Fruit fly (Drosophila melanogaster): ENCODE results near the gene Cyp4ac3.

Cyp4ac3 gene

DNA sequence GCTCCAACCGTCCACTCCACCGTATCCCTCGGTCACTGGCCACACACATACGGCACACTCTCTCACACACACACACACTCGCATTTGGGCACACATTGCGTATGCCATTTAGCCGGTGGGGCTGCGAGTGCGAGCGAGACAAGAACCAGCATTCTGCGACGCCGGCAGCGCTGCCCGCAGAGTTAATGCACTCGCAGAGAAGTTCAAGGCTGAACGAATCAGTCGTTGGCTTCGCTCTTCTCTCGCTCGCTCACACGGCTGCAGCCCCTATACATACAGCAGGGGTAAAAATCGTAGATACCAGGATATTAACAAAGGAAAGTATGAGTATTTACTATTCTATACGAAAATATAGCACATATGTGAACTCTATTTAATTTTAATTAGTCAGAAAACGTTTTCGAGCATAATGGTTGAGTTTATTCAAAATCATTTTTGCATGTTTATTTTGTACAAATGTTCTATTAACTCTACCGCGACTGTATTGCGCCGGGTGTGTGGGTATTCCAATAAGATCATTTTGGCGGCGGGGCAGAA is 24.7 kb downstream of the Cyp4ac3 start:
- TF ChIP-seq CG11617 (GFP tag; optimal IDR thresholded peaks at IDR 0.05): peak; percentile 86
- peak; percentile 68 for TF ChIP-seq Mnt (GFP tag; optimal IDR thresholded peaks at IDR 0.05)
- peak; percentile 37 for TF ChIP-seq kay (GFP tag; ENCODE audit: borderline replicate concordance)
- peak; percentile 85 for TF ChIP-seq CG5204 (GFP tag; optimal IDR thresholded peaks at IDR 0.05)
- peak; percentile 85 for TF ChIP-seq CG14711 (tag; optimal IDR thresholded peaks at IDR 0.05)
- TF ChIP-seq Hr96 (GFP tag; optimal IDR thresholded peaks at IDR 0.05): peak; percentile 80
- peak; percentile 76 for TF ChIP-seq pad (GFP tag; optimal IDR thresholded peaks at IDR 0.05)
- peak; percentile 89 for TF ChIP-seq bab1 (GFP tag; optimal IDR thresholded peaks at IDR 0.05)
- TF ChIP-seq CG33017 (tag; optimal IDR thresholded peaks at IDR 0.05): peak; percentile 92
- peak; percentile 63 for TF ChIP-seq tj (GFP tag; optimal IDR thresholded peaks at IDR 0.05)
- TF ChIP-seq Crg-1 (GFP tag; optimal IDR thresholded peaks at IDR 0.05): peak; percentile 58
- TF ChIP-seq ovo (GFP tag; optimal IDR thresholded peaks at IDR 0.05): peak; percentile 11
- peak; percentile 81 for TF ChIP-seq toe (GFP tag; optimal IDR thresholded peaks at IDR 0.05)
- TF ChIP-seq cnc (optimal IDR thresholded peaks at IDR 0.05): no peak
- TF ChIP-seq Clk (GFP tag; optimal IDR thresholded peaks at IDR 0.05): peak; percentile 73
- TF ChIP-seq CG7101 (tag; optimal IDR thresholded peaks at IDR 0.05): peak; percentile 90
- peak; percentile 55 for TF ChIP-seq CG1620 (GFP tag; optimal IDR thresholded peaks at IDR 0.05)
- TF ChIP-seq CG7045 (GFP tag; optimal IDR thresholded peaks at IDR 0.05): peak; percentile 88
- peak; percentile 88 for TF ChIP-seq CG12768 (GFP tag; optimal IDR thresholded peaks at IDR 0.05)
- TF ChIP-seq cic (GFP tag; optimal IDR thresholded peaks at IDR 0.05): peak; percentile 71

DNA sequence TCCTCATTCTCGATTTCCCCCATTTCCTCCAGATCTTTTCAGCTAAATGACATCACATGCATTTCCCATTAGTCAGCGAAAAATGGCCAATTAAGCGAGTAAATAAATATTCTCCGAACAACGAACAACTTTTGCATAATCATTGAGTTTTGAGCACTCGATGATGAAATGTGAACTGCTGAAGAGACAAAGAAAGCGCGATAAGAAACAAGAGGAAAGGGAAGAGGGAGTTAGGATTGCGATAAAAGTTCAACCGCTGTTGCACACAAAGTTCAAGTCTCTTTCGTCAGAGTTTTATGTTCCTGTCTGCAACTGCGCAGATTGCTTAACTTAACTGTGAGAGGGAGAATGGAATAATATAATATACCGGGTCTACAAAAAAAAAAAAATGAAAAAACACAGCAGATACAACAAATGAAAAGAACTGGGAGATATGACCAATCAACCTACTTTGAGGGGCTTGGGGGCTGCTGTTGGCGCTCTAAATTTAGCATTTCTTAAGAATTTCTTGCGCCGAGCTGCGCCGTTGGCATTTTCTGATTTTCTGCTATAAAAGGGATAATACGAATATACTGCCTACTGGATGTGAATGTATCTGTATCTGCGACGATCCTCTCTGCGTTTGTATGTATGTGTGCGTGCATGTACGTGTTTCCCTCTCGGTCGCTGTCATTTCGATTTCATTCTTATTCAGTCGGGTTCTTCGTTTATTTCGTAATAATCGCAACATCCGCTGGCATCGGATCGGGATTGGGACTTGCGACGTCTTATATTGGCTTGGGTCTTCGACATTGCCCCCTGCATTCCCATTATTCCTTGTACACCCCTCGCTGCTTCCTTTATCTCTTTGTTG is 26.3 kb downstream of the Cyp4ac3 start:
- TF ChIP-seq kay (GFP tag; ENCODE audit: borderline replicate concordance) (peak; percentile 69), tj (GFP tag; optimal IDR thresholded peaks at IDR 0.05) (peak; percentile 98), Crg-1 (GFP tag; optimal IDR thresholded peaks at IDR 0.05) (no peak), CG1620 (GFP tag; optimal IDR thresholded peaks at IDR 0.05) (no peak), cic (GFP tag; optimal IDR thresholded peaks at IDR 0.05) (no peak), CG7045 (GFP tag; optimal IDR thresholded peaks at IDR 0.05) (no peak), bab1 (GFP tag; optimal IDR thresholded peaks at IDR 0.05) (no peak), CG33017 (tag; optimal IDR thresholded peaks at IDR 0.05) (no peak), CG7101 (tag; optimal IDR thresholded peaks at IDR 0.05) (no peak), CG5204 (GFP tag; optimal IDR thresholded peaks at IDR 0.05) (no peak), Hr96 (GFP tag; optimal IDR thresholded peaks at IDR 0.05) (no peak), cnc (optimal IDR thresholded peaks at IDR 0.05) (peak in 1 of 2 experiments; percentile 31)

DNA sequence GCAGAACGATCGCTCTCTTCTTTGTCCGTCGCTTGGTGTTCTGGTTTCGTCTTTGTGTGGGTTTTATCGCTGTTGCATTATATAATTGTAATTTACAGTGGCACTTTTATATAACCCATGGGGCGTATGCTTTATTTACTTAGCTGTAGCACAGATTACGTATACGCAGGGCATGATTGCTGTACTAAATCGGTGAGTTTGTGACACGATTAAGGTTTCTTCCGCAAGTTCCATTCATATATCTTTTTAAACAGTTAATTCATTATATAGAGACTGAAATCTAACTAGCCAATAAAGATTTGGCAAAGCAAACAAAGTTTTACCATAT is 26.9 kb downstream of the Cyp4ac3 start:
- TF ChIP-seq pad (GFP tag; optimal IDR thresholded peaks at IDR 0.05) (no peak), CG14711 (tag; optimal IDR thresholded peaks at IDR 0.05) (no peak), cic (GFP tag; optimal IDR thresholded peaks at IDR 0.05) (no peak), Clk (GFP tag; optimal IDR thresholded peaks at IDR 0.05) (no peak), CG5204 (GFP tag; optimal IDR thresholded peaks at IDR 0.05) (no peak), ovo (GFP tag; optimal IDR thresholded peaks at IDR 0.05) (no peak), kay (GFP tag; ENCODE audit: borderline replicate concordance) (no peak), Mnt (GFP tag; optimal IDR thresholded peaks at IDR 0.05) (no peak), Crg-1 (GFP tag; optimal IDR thresholded peaks at IDR 0.05) (no peak), cnc (optimal IDR thresholded peaks at IDR 0.05) (no peak), CG12768 (GFP tag; optimal IDR thresholded peaks at IDR 0.05) (no peak), CG7045 (GFP tag; optimal IDR thresholded peaks at IDR 0.05) (no peak), tj (GFP tag; optimal IDR thresholded peaks at IDR 0.05) (no peak), Hr96 (GFP tag; optimal IDR thresholded peaks at IDR 0.05) (no peak), CG7101 (tag; optimal IDR thresholded peaks at IDR 0.05) (no peak), toe (GFP tag; optimal IDR thresholded peaks at IDR 0.05) (no peak), CG11617 (GFP tag; optimal IDR thresholded peaks at IDR 0.05) (no peak), CG33017 (tag; optimal IDR thresholded peaks at IDR 0.05) (no peak)

DNA sequence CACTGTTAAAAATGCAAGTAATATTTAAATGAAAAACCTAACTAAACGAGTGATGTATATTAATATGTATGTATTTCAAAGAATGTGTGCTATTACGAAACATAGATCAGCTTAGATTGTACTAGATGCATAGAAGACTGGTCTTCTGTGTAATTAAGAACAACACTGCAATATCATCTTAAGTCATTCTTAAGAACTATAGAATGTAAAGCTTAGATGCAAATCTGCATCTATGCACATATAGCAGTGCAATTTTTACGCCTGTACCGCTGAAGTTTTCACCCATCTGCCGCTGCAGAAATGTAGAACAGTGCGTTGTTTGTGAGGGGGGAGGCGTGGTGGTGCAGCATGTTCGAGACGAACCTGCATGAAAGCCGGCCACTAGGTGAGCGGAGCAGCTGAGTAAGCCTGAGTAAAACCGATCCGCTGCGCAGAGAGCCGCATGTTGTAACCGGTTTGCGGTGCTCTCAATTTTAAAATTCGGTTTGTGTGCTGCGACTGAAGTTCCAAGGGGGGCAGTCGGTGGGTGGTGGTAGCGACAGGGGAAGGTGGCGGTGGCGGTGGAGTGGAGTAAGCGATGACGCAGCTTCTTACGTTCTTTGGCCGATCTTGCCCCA is 28.5 kb downstream of the Cyp4ac3 start:
- TF ChIP-seq tj (GFP tag; optimal IDR thresholded peaks at IDR 0.05): peak; percentile 54
- TF ChIP-seq CG1620 (GFP tag; optimal IDR thresholded peaks at IDR 0.05): no peak

DNA sequence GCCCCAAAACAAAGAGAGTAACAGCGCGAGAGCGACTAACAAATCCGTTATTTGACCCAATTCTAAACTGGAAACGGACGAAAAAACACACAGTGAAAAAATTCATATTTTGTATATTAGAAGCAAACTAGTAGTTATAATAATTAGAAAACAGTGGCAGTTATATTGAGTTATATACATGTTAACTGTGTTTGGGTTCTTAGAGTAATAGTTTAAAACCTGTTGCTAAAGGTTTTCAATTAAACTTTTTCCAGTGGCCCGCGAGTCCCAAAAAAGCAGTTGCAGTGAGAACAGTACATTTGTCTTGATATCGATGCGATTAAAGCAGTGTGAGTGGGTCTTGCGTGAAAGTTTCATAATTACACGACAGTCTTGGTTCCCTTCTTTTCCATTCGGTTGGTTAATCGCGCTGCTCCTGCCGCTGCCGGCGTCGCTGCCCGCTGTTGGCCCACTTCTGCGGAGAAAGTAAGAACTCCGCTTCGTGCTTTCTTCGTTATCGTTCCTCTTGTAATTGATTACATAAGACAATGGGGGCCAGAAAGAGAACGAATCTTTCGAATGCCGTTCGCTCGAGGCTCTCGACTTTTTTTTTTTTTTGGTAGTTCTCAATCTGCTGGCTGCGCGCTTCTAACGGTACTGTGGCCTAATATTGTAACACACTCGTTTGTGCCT is 29.1 kb downstream of the Cyp4ac3 start:
- TF ChIP-seq tj (GFP tag; optimal IDR thresholded peaks at IDR 0.05) (no peak), kay (GFP tag; ENCODE audit: borderline replicate concordance) (peak; percentile 37), Crg-1 (GFP tag; optimal IDR thresholded peaks at IDR 0.05) (no peak)

DNA sequence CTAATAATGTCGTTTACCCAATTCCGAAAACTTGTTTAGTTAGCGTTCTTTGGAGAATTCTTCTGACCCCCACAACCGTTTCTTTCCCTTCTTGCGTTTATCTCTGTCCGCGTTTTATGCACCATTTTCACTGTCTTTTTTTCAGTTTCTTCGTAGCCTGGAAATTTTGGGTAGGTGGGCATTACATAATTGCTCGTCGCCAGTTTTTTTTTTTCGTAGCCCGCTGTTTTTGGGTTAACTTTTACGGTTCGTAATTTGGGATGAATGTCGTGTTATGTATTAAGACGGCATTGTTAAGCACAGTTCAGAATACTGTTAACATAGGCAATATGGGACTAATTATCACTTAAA is 29.6 kb downstream of the Cyp4ac3 start:
- TF ChIP-seq ovo (GFP tag; optimal IDR thresholded peaks at IDR 0.05) (no peak), cic (GFP tag; optimal IDR thresholded peaks at IDR 0.05) (no peak), tj (GFP tag; optimal IDR thresholded peaks at IDR 0.05) (peak; percentile 70), CG7045 (GFP tag; optimal IDR thresholded peaks at IDR 0.05) (no peak)

All from whole organism, adult.